Fruit fly (Drosophila melanogaster): ENCODE data around the gene CG10947.

Gene CG10947

dm6 chr2L:20435199-20435598 lies 20.6 kb upstream of the CG10947 start:
- TF ChIP-seq ovo (GFP tag; optimal IDR thresholded peaks at IDR 0.05) (no peak), CG1620 (GFP tag; optimal IDR thresholded peaks at IDR 0.05) (no peak), CG11617 (GFP tag; optimal IDR thresholded peaks at IDR 0.05) (no peak), cic (GFP tag; optimal IDR thresholded peaks at IDR 0.05) (no peak), CG12768 (GFP tag; optimal IDR thresholded peaks at IDR 0.05) (no peak)

- no peak for TF ChIP-seq Mnt (GFP tag; optimal IDR thresholded peaks at IDR 0.05)
- TF ChIP-seq CG12768 (GFP tag; optimal IDR thresholded peaks at IDR 0.05): no peak
- TF ChIP-seq ovo (GFP tag; optimal IDR thresholded peaks at IDR 0.05): no peak
- TF ChIP-seq kay (GFP tag; ENCODE audit: borderline replicate concordance): no peak
- no peak for TF ChIP-seq CG33017 (tag; optimal IDR thresholded peaks at IDR 0.05)
- TF ChIP-seq pad (GFP tag; optimal IDR thresholded peaks at IDR 0.05): no peak
- no peak for TF ChIP-seq CG14711 (tag; optimal IDR thresholded peaks at IDR 0.05)
These were observed 20.2 kb upstream of the CG10947 start for dm6 chr2L:20434779-20435178.

- no peak for TF ChIP-seq ovo (GFP tag; optimal IDR thresholded peaks at IDR 0.05)
- no peak for TF ChIP-seq kay (GFP tag; ENCODE audit: borderline replicate concordance)
- peak; percentile 30 for TF ChIP-seq CG11617 (GFP tag; optimal IDR thresholded peaks at IDR 0.05)
- no peak for TF ChIP-seq pad (GFP tag; optimal IDR thresholded peaks at IDR 0.05)
- TF ChIP-seq cic (GFP tag; optimal IDR thresholded peaks at IDR 0.05): peak; percentile 66
- no peak for TF ChIP-seq Hr96 (GFP tag; optimal IDR thresholded peaks at IDR 0.05)
- TF ChIP-seq cnc (optimal IDR thresholded peaks at IDR 0.05): no peak
- no peak for TF ChIP-seq CG5204 (GFP tag; optimal IDR thresholded peaks at IDR 0.05)
- TF ChIP-seq toe (GFP tag; optimal IDR thresholded peaks at IDR 0.05): no peak
- no peak for TF ChIP-seq tj (GFP tag; optimal IDR thresholded peaks at IDR 0.05)
- no peak for TF ChIP-seq CG14711 (tag; optimal IDR thresholded peaks at IDR 0.05)
- TF ChIP-seq Mnt (GFP tag; optimal IDR thresholded peaks at IDR 0.05): no peak
- TF ChIP-seq bab1 (GFP tag; optimal IDR thresholded peaks at IDR 0.05): no peak
- TF ChIP-seq Clk (GFP tag; optimal IDR thresholded peaks at IDR 0.05): no peak
- peak; percentile 41 for TF ChIP-seq Crg-1 (GFP tag; optimal IDR thresholded peaks at IDR 0.05)
- TF ChIP-seq CG12768 (GFP tag; optimal IDR thresholded peaks at IDR 0.05): no peak
- no peak for TF ChIP-seq CG7101 (tag; optimal IDR thresholded peaks at IDR 0.05)
- no peak for TF ChIP-seq CG33017 (tag; optimal IDR thresholded peaks at IDR 0.05)
- TF ChIP-seq CG7045 (GFP tag; optimal IDR thresholded peaks at IDR 0.05): peak; percentile 40
- TF ChIP-seq CG1620 (GFP tag; optimal IDR thresholded peaks at IDR 0.05): no peak
These were observed 16.6 kb upstream of the CG10947 start for dm6 chr2L:20431210-20431609.

- TF ChIP-seq kay (GFP tag; ENCODE audit: borderline replicate concordance) (peak; percentile 68), ovo (GFP tag; optimal IDR thresholded peaks at IDR 0.05) (no peak), CG1620 (GFP tag; optimal IDR thresholded peaks at IDR 0.05) (no peak)
These were observed 14.9 kb upstream of the CG10947 start for dm6 chr2L:20429458-20429857.

- peak; percentile 26 for TF ChIP-seq CG7045 (GFP tag; optimal IDR thresholded peaks at IDR 0.05)
- TF ChIP-seq toe (GFP tag; optimal IDR thresholded peaks at IDR 0.05): no peak
- TF ChIP-seq CG7101 (tag; optimal IDR thresholded peaks at IDR 0.05): peak; percentile 47
- TF ChIP-seq Mnt (GFP tag; optimal IDR thresholded peaks at IDR 0.05): peak; percentile 72
- peak; percentile 59 for TF ChIP-seq CG11617 (GFP tag; optimal IDR thresholded peaks at IDR 0.05)
- TF ChIP-seq ovo (GFP tag; optimal IDR thresholded peaks at IDR 0.05): no peak
- TF ChIP-seq tj (GFP tag; optimal IDR thresholded peaks at IDR 0.05): peak; percentile 23
- peak; percentile 61 for TF ChIP-seq cic (GFP tag; optimal IDR thresholded peaks at IDR 0.05)
- peak; percentile 26 for TF ChIP-seq pad (GFP tag; optimal IDR thresholded peaks at IDR 0.05)
- peak; percentile 7 for TF ChIP-seq CG33017 (tag; optimal IDR thresholded peaks at IDR 0.05)
- TF ChIP-seq kay (GFP tag; ENCODE audit: borderline replicate concordance): no peak
- no peak for TF ChIP-seq Clk (GFP tag; optimal IDR thresholded peaks at IDR 0.05)
- TF ChIP-seq cnc (optimal IDR thresholded peaks at IDR 0.05): no peak
- TF ChIP-seq Crg-1 (GFP tag; optimal IDR thresholded peaks at IDR 0.05): no peak
- peak; percentile 62 for TF ChIP-seq bab1 (GFP tag; optimal IDR thresholded peaks at IDR 0.05)
- no peak for TF ChIP-seq CG5204 (GFP tag; optimal IDR thresholded peaks at IDR 0.05)
- no peak for TF ChIP-seq CG12768 (GFP tag; optimal IDR thresholded peaks at IDR 0.05)
These were observed 14.3 kb upstream of the CG10947 start for dm6 chr2L:20428756-20429408.

- no peak for TF ChIP-seq Hr96 (GFP tag; optimal IDR thresholded peaks at IDR 0.05)
- TF ChIP-seq Mnt (GFP tag; optimal IDR thresholded peaks at IDR 0.05): no peak
- no peak for TF ChIP-seq CG1620 (GFP tag; optimal IDR thresholded peaks at IDR 0.05)
- no peak for TF ChIP-seq kay (GFP tag; ENCODE audit: borderline replicate concordance)
- no peak for TF ChIP-seq cic (GFP tag; optimal IDR thresholded peaks at IDR 0.05)
- TF ChIP-seq Crg-1 (GFP tag; optimal IDR thresholded peaks at IDR 0.05): no peak
- no peak for TF ChIP-seq CG14711 (tag; optimal IDR thresholded peaks at IDR 0.05)
- TF ChIP-seq ovo (GFP tag; optimal IDR thresholded peaks at IDR 0.05): no peak
- no peak for TF ChIP-seq CG11617 (GFP tag; optimal IDR thresholded peaks at IDR 0.05)
- no peak for TF ChIP-seq toe (GFP tag; optimal IDR thresholded peaks at IDR 0.05)
- TF ChIP-seq CG7045 (GFP tag; optimal IDR thresholded peaks at IDR 0.05): no peak
- no peak for TF ChIP-seq tj (GFP tag; optimal IDR thresholded peaks at IDR 0.05)
- no peak for TF ChIP-seq CG5204 (GFP tag; optimal IDR thresholded peaks at IDR 0.05)
- TF ChIP-seq Clk (GFP tag; optimal IDR thresholded peaks at IDR 0.05): no peak
- TF ChIP-seq CG33017 (tag; optimal IDR thresholded peaks at IDR 0.05): no peak
- TF ChIP-seq CG7101 (tag; optimal IDR thresholded peaks at IDR 0.05): no peak
- TF ChIP-seq pad (GFP tag; optimal IDR thresholded peaks at IDR 0.05): no peak
- no peak for TF ChIP-seq cnc (optimal IDR thresholded peaks at IDR 0.05)
- no peak for TF ChIP-seq bab1 (GFP tag; optimal IDR thresholded peaks at IDR 0.05)
These were observed 13.8 kb upstream of the CG10947 start for dm6 chr2L:20428382-20428755.
